Worm (Caenorhabditis elegans) whole organism, mixed stage, embryonic: ENCODE results near the gene dod-21.

ENCODE experiments used
- M03D4.4 ChIP-seq: sonication (generic microtip); optimal IDR thresholded peaks from 2 replicates; lab custom pipeline; 2017; ENCODE audit warnings: mild to moderate bottlenecking, missing genetic modification characterization, missing compliant biosample characterization
- bed-3 ChIP-seq: fragments of 200-800 bp; sonication (Bioruptor generic); optimal IDR thresholded peaks from 3 replicates; lab custom pipeline; 2018; ENCODE audit warnings: mild to moderate bottlenecking, missing genetic modification characterization, moderate library complexity, missing compliant biosample characterization
- blmp-1 ChIP-seq: fragments of 150-350 bp; optimal IDR thresholded peaks from 2 replicates; lab custom pipeline; 2014; ENCODE audit warnings: missing biosample characterization, missing genetic modification characterization
- ceh-39 ChIP-seq: fragments of 150-350 bp; optimal IDR thresholded peaks from 2 replicates; lab custom pipeline; 2014; ENCODE audit warnings: missing biosample characterization, missing genetic modification characterization
- ceh-43 ChIP-seq: fragments of 200-800 bp; sonication (Bioruptor generic); optimal IDR thresholded peaks from 2 replicates; lab custom pipeline; 2018; ENCODE audit warnings: mild to moderate bottlenecking, missing genetic modification characterization, moderate library complexity, missing compliant biosample characterization
- ceh-83 ChIP-seq: fragments of 200-800 bp; sonication (Bioruptor generic); optimal IDR thresholded peaks from 2 replicates; lab custom pipeline; 2018; ENCODE audit warnings: mild to moderate bottlenecking, missing genetic modification characterization, missing compliant biosample characterization
- ces-1 ChIP-seq: fragments of 150-350 bp; optimal IDR thresholded peaks from 2 replicates; lab custom pipeline; 2014; ENCODE audit warnings: missing biosample characterization, missing genetic modification reagents, missing genetic modification characterization
- cnd-1 ChIP-seq: fragments of 200-800 bp; sonication (Bioruptor generic); optimal IDR thresholded peaks from 2 replicates; lab custom pipeline; 2018; ENCODE audit warnings: mild to moderate bottlenecking, missing genetic modification characterization, missing compliant biosample characterization
- drap-1 ChIP-seq: fragments of 200-800 bp; sonication (Bioruptor generic); optimal IDR thresholded peaks from 3 replicates; lab custom pipeline; 2018; ENCODE audit warnings: mild to moderate bottlenecking, missing genetic modification characterization, missing compliant biosample characterization
- elt-1 ChIP-seq: sonication (generic microtip); optimal IDR thresholded peaks from 2 replicates; lab custom pipeline; 2017; ENCODE audit warnings: missing genetic modification characterization, mild to moderate bottlenecking, missing compliant biosample characterization, antibody characterized with exemption, moderate library complexity, borderline replicate concordance; ENCODE audit not compliant: insufficient read depth
- elt-3 ChIP-seq: fragments of 150-350 bp; optimal IDR thresholded peaks from 2 replicates; lab custom pipeline; 2014; ENCODE audit warnings: missing biosample characterization, missing genetic modification characterization
- flh-1 ChIP-seq: fragments of 200-800 bp; sonication (Bioruptor generic); optimal IDR thresholded peaks from 2 replicates; lab custom pipeline; 2018; ENCODE audit warnings: mild to moderate bottlenecking, missing genetic modification characterization, moderate library complexity, missing compliant biosample characterization
- ham-2 ChIP-seq: fragments of 200-800 bp; sonication (Bioruptor generic); optimal IDR thresholded peaks from 2 replicates; lab custom pipeline; 2018; ENCODE audit warnings: mild to moderate bottlenecking, missing genetic modification characterization, missing compliant biosample characterization
- hlh-1 ChIP-seq: fragments of 150-350 bp; optimal IDR thresholded peaks from 2 replicates; lab custom pipeline; 2014; ENCODE audit warnings: missing biosample characterization, missing genetic modification reagents, missing genetic modification characterization
- lin-13 ChIP-seq: fragments of 150-350 bp; optimal IDR thresholded peaks from 2 replicates; lab custom pipeline; 2014; ENCODE audit warnings: missing biosample characterization, missing genetic modification characterization
- lin-32 ChIP-seq: fragments of 200-800 bp; sonication (Bioruptor generic); optimal IDR thresholded peaks from 2 replicates; lab custom pipeline; 2018; ENCODE audit warnings: mild to moderate bottlenecking, missing genetic modification characterization, missing compliant biosample characterization
- lsy-2 ChIP-seq: fragments of 150-350 bp; optimal IDR thresholded peaks from 2 replicates; lab custom pipeline; 2014; ENCODE audit warnings: missing biosample characterization, missing genetic modification characterization
- mab-5 ChIP-seq: fragments of 150-350 bp; optimal IDR thresholded peaks from 2 replicates; lab custom pipeline; 2014; ENCODE audit warnings: missing biosample characterization, missing genetic modification characterization
- mep-1 ChIP-seq: fragments of 150-350 bp; optimal IDR thresholded peaks from 2 replicates; lab custom pipeline; 2017; ENCODE audit warnings: missing biosample characterization, missing genetic modification reagents, missing genetic modification characterization, inconsistent platforms
- mls-2 ChIP-seq: sonication (generic microtip); optimal IDR thresholded peaks from 2 replicates; lab custom pipeline; 2016; ENCODE audit warnings: mild to moderate bottlenecking, missing genetic modification characterization, moderate library complexity, missing compliant biosample characterization
- nhr-12 ChIP-seq: fragments of 150-350 bp; optimal IDR thresholded peaks from 2 replicates; lab custom pipeline; 2014; ENCODE audit warnings: missing biosample characterization, missing genetic modification characterization
- nhr-237 ChIP-seq: fragments of 150-350 bp; optimal IDR thresholded peaks from 2 replicates; lab custom pipeline; 2014; ENCODE audit warnings: missing biosample characterization, missing genetic modification characterization
- nhr-28 ChIP-seq: fragments of 150-350 bp; optimal IDR thresholded peaks from 2 replicates; lab custom pipeline; 2014; ENCODE audit warnings: missing biosample characterization, missing genetic modification characterization
- nhr-76 ChIP-seq: sonication (generic microtip); optimal IDR thresholded peaks from 2 replicates; lab custom pipeline; 2017; ENCODE audit warnings: missing biosample characterization, missing genetic modification characterization
- pha-4 ChIP-seq: fragments of 150-350 bp; optimal IDR thresholded peaks from 2 replicates; lab custom pipeline; 2018; ENCODE audit warnings: missing biosample characterization, missing genetic modification reagents, missing genetic modification characterization
- sem-2 ChIP-seq: fragments of 200-800 bp; sonication (Bioruptor generic); optimal IDR thresholded peaks from 2 replicates; lab custom pipeline; 2018; ENCODE audit warnings: mild to moderate bottlenecking, missing genetic modification characterization, missing compliant biosample characterization
- snpc-4 ChIP-seq: fragments of 150-350 bp; optimal IDR thresholded peaks from 2 replicates; lab custom pipeline; 2014; ENCODE audit warnings: missing biosample characterization, missing genetic modification characterization
- sptf-1 ChIP-seq: sonication (generic microtip); optimal IDR thresholded peaks from 2 replicates; lab custom pipeline; 2017; ENCODE audit warnings: mild to moderate bottlenecking, missing genetic modification characterization, moderate library complexity, missing compliant biosample characterization
- unc-120 ChIP-seq: sonication (generic microtip); optimal IDR thresholded peaks from 2 replicates; lab custom pipeline; 2017; ENCODE audit warnings: missing genetic modification characterization, missing compliant biosample characterization; ENCODE audit not compliant: poor library complexity, severe bottlenecking
- unc-39 ChIP-seq: fragments of 150-350 bp; optimal IDR thresholded peaks from 2 replicates; lab custom pipeline; 2014; ENCODE audit warnings: missing biosample characterization, missing genetic modification characterization
- unc-62 ChIP-seq: fragments of 150-350 bp; optimal IDR thresholded peaks from 2 replicates; lab custom pipeline; 2014; ENCODE audit warnings: missing biosample characterization, missing genetic modification reagents, missing genetic modification characterization
- zip-8 ChIP-seq: fragments of 150-350 bp; optimal IDR thresholded peaks from 2 replicates; lab custom pipeline; 2014; ENCODE audit warnings: missing biosample characterization, missing genetic modification characterization
- ztf-11 ChIP-seq: fragments of 150-350 bp; optimal IDR thresholded peaks from 2 replicates; lab custom pipeline; 2014; ENCODE audit warnings: missing biosample characterization, missing genetic modification characterization

The dod-21 gene

DNA sequence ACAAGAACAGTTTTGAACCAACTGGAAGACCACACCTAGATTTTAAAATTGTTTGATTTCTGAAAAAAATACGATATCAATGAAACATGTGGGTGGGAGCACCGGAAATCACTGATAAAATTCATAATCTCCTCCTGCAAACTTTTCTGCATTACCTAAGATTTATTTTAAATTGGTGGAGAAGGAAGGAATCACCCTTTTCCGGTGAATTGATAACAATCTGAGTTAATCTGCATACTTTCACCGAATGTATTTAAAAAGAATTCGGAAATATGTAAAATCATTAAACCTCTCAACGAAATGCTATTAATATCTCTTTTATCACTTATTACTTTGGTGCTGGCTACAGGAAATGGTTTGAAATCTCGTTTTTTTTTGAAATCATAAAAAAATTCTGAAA is 6.1 kb downstream of the dod-21 start, which contains the start of gene dct-19:
dct-19 (plus strand) TSS at position 301 of the 400 bp plus-strand sequence.
- TF ChIP-seq mls-2, result no peak
- no peak for TF ChIP-seq unc-62
- TF ChIP-seq ces-1 (GFP tag; lab: Kevin White, UChicago), result no peak
- TF ChIP-seq snpc-4, result no peak
- TF ChIP-seq zip-8 (tag; lab: Kevin White, UChicago), result no peak
- no peak for TF ChIP-seq nhr-237 (tag; lab: Kevin White, UChicago)
- TF ChIP-seq M03D4.4 (tag; lab: Kevin White, UChicago), result no peak
- TF ChIP-seq blmp-1 (tag; lab: Kevin White, UChicago), result no peak
- no peak for TF ChIP-seq nhr-12 (tag; lab: Kevin White, UChicago)
- TF ChIP-seq sptf-1 (tag; lab: Kevin White, UChicago), result no peak
- no peak for TF ChIP-seq sem-2 (GFP tag; lab: Kevin White, UChicago)
- TF ChIP-seq ceh-83 (GFP tag; lab: Kevin White, UChicago), result no peak
- TF ChIP-seq mab-5 (tag; lab: Kevin White, UChicago), result no peak
- no peak for TF ChIP-seq pha-4
- TF ChIP-seq nhr-76 (tag; lab: Kevin White, UChicago), result no peak
- no peak for TF ChIP-seq lin-13 (tag; lab: Kevin White, UChicago)
- no peak for TF ChIP-seq ceh-39 (tag; lab: Kevin White, UChicago)
- TF ChIP-seq unc-120 (tag; lab: Kevin White, UChicago), result no peak

DNA sequence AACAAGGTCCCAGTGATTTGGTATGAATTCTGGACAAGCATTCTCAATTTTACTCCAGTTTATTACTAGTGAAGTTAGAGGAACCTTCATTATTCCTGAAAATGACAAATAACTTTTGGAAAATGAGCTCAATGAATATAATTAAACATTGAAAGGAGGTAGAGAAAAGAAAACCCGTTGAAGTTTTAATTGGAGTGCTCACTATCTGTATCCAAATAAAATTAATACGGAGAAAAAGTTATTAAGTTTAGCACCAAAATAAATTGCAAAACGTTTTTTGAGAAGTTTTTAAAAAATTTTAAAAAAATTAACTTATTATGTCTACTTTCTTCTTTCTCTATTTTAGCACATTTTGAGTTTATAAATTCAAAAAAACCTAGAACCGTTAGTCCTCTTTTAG is 9.9 kb downstream of the dod-21 start, which contains the start of gene F55G11.1:
F55G11.1 (minus strand) TSS at position 101 of the 400 bp plus-strand sequence.
- no peak for TF ChIP-seq pha-4
- no peak for TF ChIP-seq snpc-4
- no peak for TF ChIP-seq lin-32 (GFP tag; lab: Kevin White, UChicago)
- TF ChIP-seq lin-13 (tag; lab: Kevin White, UChicago), result no peak
- TF ChIP-seq nhr-28 (tag; lab: Kevin White, UChicago), result no peak
- TF ChIP-seq flh-1 (GFP tag; lab: Kevin White, UChicago), result no peak
- TF ChIP-seq bed-3, result no peak
- no peak for TF ChIP-seq nhr-76 (tag; lab: Kevin White, UChicago)
- no peak for TF ChIP-seq nhr-12 (tag; lab: Kevin White, UChicago)
- no peak for TF ChIP-seq hlh-1 (tag; lab: Kevin White, UChicago)
- TF ChIP-seq ceh-39 (tag; lab: Kevin White, UChicago), result no peak
- TF ChIP-seq blmp-1 (tag; lab: Kevin White, UChicago), result no peak
- TF ChIP-seq unc-62, result no peak

DNA sequence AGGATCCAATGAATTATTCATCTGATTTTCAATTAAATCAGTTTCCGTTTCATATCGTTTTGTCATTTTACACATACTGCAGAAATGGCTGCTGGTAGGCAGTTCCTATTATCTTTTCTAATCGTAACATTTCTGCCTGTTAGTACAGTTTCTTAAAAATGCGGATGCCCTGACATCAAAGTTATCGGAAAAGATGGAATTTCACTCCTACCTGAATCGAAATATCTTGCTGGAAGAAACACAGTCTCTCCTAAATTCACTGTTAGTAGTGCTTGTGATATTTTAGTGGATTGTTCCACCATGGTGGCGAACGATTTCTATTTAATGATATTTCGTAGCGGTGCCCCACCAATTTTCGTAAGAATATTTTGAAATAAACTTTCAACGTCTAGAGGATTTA is 11.9 kb downstream of the dod-21 start, which contains the start of gene F55G11.10:
F55G11.10 (plus strand) TSS at position 301 of the 400 bp plus-strand sequence.
- TF ChIP-seq ceh-83 (GFP tag; lab: Kevin White, UChicago) (no peak), bed-3 (no peak), sptf-1 (tag; lab: Kevin White, UChicago) (no peak), nhr-28 (tag; lab: Kevin White, UChicago) (no peak), cnd-1 (tag; lab: Kevin White, UChicago) (no peak), mep-1 (no peak), pha-4 (no peak), hlh-1 (tag; lab: Kevin White, UChicago) (no peak), lin-13 (tag; lab: Kevin White, UChicago) (no peak), ces-1 (GFP tag; lab: Kevin White, UChicago) (no peak), M03D4.4 (tag; lab: Kevin White, UChicago) (no peak), ztf-11 (no peak), unc-62 (no peak), mls-2 (no peak), mab-5 (tag; lab: Kevin White, UChicago) (no peak)

DNA sequence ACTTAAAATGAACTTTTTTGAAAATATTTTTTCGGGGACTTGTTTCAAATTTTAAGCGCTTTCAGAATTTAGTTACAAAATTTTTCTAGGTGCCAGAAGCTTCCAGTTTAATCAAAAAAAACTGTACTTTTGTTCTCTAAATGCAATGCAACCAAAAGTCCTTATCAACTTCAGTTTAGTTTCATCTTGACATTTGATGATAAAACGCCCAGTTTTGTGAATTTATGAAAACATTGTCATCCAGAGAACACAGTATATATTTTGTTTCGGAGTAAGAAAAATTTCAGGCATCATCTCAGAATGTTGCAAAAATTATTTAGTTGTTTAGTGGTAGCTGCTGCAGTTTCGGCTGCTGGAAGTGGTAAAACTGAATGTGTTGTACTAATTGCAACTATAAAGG is 21.2 kb downstream of the dod-21 start, which contains the start of gene F55G11.6:
F55G11.6 (plus strand) TSS at position 301 of the 400 bp plus-strand sequence.
- TF ChIP-seq sem-2 (GFP tag; lab: Kevin White, UChicago) (no peak), M03D4.4 (tag; lab: Kevin White, UChicago) (no peak), zip-8 (tag; lab: Kevin White, UChicago) (no peak), mls-2 (no peak), unc-39 (tag; lab: Kevin White, UChicago) (no peak), ceh-43 (GFP tag; lab: Kevin White, UChicago) (no peak), lin-13 (tag; lab: Kevin White, UChicago) (no peak), lin-32 (GFP tag; lab: Kevin White, UChicago) (no peak), drap-1 (no peak), hlh-1 (tag; lab: Kevin White, UChicago) (no peak), elt-1 (tag; lab: Kevin White, UChicago) (no peak), elt-3 (no peak), ces-1 (GFP tag; lab: Kevin White, UChicago) (no peak), lsy-2 (tag; lab: Kevin White, UChicago) (no peak), flh-1 (GFP tag; lab: Kevin White, UChicago) (no peak), unc-62 (no peak), ceh-39 (tag; lab: Kevin White, UChicago) (no peak), ham-2 (GFP tag; lab: Kevin White, UChicago) (no peak), bed-3 (no peak)
- TF ChIP-seq, all 35 proteins: peak for 0
